Fruit fly (Drosophila melanogaster) whole organism, embryonic: ENCODE data around the gene CSN3.

Source experiments
- Antp ChIP-seq: fragments of 200-800 bp; sonication (Bioruptor generic); optimal IDR thresholded peaks from 3 replicates; lab custom pipeline; 2016; ENCODE audit warnings: missing biosample characterization, missing genetic modification characterization
- Atf6 ChIP-seq: fragments of 200-800 bp; sonication (Bioruptor generic); IDR thresholded peaks from 2 replicates; pipeline ENCODE4 v1.3.6; 2022; ENCODE audit warnings: missing biosample characterization, missing genetic modification characterization
- BEAF-32 ChIP-seq: fragments of 200-800 bp; sonication (Bioruptor generic); optimal IDR thresholded peaks from 3 replicates; lab custom pipeline; 2017; ENCODE audit warnings: missing biosample characterization, missing genetic modification characterization, mild to moderate bottlenecking, moderate library complexity, missing genetic modification reagents
- CG10209 ChIP-seq: fragments of 200-800 bp; sonication (Bioruptor generic); optimal IDR thresholded peaks from 3 replicates; lab custom pipeline; 2017; ENCODE audit warnings: missing biosample characterization, mild to moderate bottlenecking, missing genetic modification characterization, missing genetic modification reagents
- CG10274 ChIP-seq: fragments of 200-800 bp; sonication (Bioruptor generic); optimal IDR thresholded peaks from 3 replicates; lab custom pipeline; 2017; ENCODE audit warnings: missing biosample characterization, mild to moderate bottlenecking, missing genetic modification characterization
- CG10543 ChIP-seq: fragments of 200-800 bp; sonication (Bioruptor generic); optimal IDR thresholded peaks from 3 replicates; lab custom pipeline; 2017; ENCODE audit warnings: missing biosample characterization, mild to moderate bottlenecking, missing genetic modification characterization, moderate library complexity
- CG11456 ChIP-seq: fragments of 200-800 bp; sonication (Bioruptor generic); IDR thresholded peaks from 3 replicates; pipeline ENCODE4 v1.3.6; 2022; ENCODE audit warnings: missing biosample characterization, missing genetic modification characterization
- CG12659 ChIP-seq: fragments of 200-800 bp; sonication (Bioruptor generic); optimal IDR thresholded peaks from 3 replicates; lab custom pipeline; 2017; ENCODE audit warnings: mild to moderate bottlenecking, missing biosample characterization, missing genetic modification reagents, missing genetic modification characterization
- CG13287 ChIP-seq: fragments of 200-800 bp; sonication (Bioruptor generic); IDR thresholded peaks from 2 replicates; pipeline ENCODE4 v1.3.6; 2022; ENCODE audit warnings: missing biosample characterization, missing genetic modification characterization; ENCODE audit not compliant: partially characterized antibody
- CG14710 ChIP-seq: fragments of 200-800 bp; sonication (Bioruptor generic); optimal IDR thresholded peaks from 3 replicates; lab custom pipeline; 2019; ENCODE audit warnings: missing biosample characterization, mild to moderate bottlenecking, missing genetic modification characterization, moderate library complexity
- CG1647 ChIP-seq: fragments of 200-800 bp; sonication (Bioruptor generic); optimal IDR thresholded peaks from 3 replicates; lab custom pipeline; 2016; ENCODE audit warnings: missing biosample characterization, missing genetic modification characterization
- CG17186 ChIP-seq: fragments of 200-800 bp; sonication (Bioruptor generic); optimal IDR thresholded peaks from 3 replicates; lab custom pipeline; 2017; ENCODE audit warnings: missing biosample characterization, missing genetic modification reagents, missing genetic modification characterization
- CG17829 ChIP-seq: fragments of 200-800 bp; optimal IDR thresholded peaks from 2 replicates; lab custom pipeline; 2019; ENCODE audit warnings: missing biosample characterization, mild to moderate bottlenecking, missing genetic modification characterization, moderate library complexity
- CG1832 ChIP-seq: fragments of 200-800 bp; sonication (Bioruptor generic); optimal IDR thresholded peaks from 2 replicates; lab custom pipeline; 2017; ENCODE audit warnings: missing biosample characterization, mild to moderate bottlenecking, missing genetic modification characterization, inconsistent platforms
- CG2712 ChIP-seq: fragments of 200-800 bp; optimal IDR thresholded peaks from 3 replicates; lab custom pipeline; 2019; ENCODE audit warnings: missing biosample characterization, mild to moderate bottlenecking, missing genetic modification characterization, moderate library complexity
- CG30020 ChIP-seq: fragments of 200-800 bp; optimal IDR thresholded peaks from 2 replicates; lab custom pipeline; 2019; ENCODE audit warnings: missing biosample characterization, mild to moderate bottlenecking, missing genetic modification characterization, moderate library complexity
- CG3847 ChIP-seq: fragments of 200-800 bp; sonication (Bioruptor generic); IDR thresholded peaks from 2 replicates; pipeline ENCODE4 v1.3.6; 2022; ENCODE audit warnings: missing biosample characterization, missing genetic modification characterization
- CG3995 ChIP-seq: fragments of 200-800 bp; sonication (Bioruptor generic); optimal IDR thresholded peaks from 3 replicates; lab custom pipeline; 2016; ENCODE audit warnings: missing biosample characterization, missing genetic modification characterization
- CG4854 ChIP-seq: fragments of 200-800 bp; sonication (Bioruptor generic); optimal IDR thresholded peaks from 2 replicates; lab custom pipeline; 2016; ENCODE audit warnings: missing biosample characterization, missing genetic modification characterization, inconsistent platforms
- CG5180 ChIP-seq: fragments of 200-800 bp; sonication (Bioruptor generic); optimal IDR thresholded peaks from 3 replicates; lab custom pipeline; 2017; ENCODE audit warnings: missing biosample characterization, missing genetic modification characterization, mild to moderate bottlenecking, moderate library complexity, missing genetic modification reagents
- CG6272 ChIP-seq: fragments of 200-800 bp; sonication (Bioruptor generic); IDR thresholded peaks from 2 replicates; pipeline ENCODE4 v1.3.6; 2022; ENCODE audit warnings: missing biosample characterization, missing genetic modification characterization
- CG8944 ChIP-seq: fragments of 200-800 bp; sonication (Bioruptor generic); optimal IDR thresholded peaks from 3 replicates; lab custom pipeline; 2016; ENCODE audit warnings: missing biosample characterization, missing genetic modification characterization
- CG9727 ChIP-seq: fragments of 200-800 bp; sonication (Bioruptor generic); optimal IDR thresholded peaks from 3 replicates; lab custom pipeline; 2017; ENCODE audit warnings: missing biosample characterization, mild to moderate bottlenecking, missing genetic modification characterization
- D19B ChIP-seq: fragments of 200-800 bp; sonication (Bioruptor generic); optimal IDR thresholded peaks from 2 replicates; lab custom pipeline; 2017; ENCODE audit warnings: missing biosample characterization, mild to moderate bottlenecking, missing genetic modification characterization
- Dref ChIP-seq: fragments of 200-800 bp; sonication (Bioruptor generic); IDR thresholded peaks from 2 replicates; pipeline ENCODE4 v1.3.6; 2022; ENCODE audit warnings: missing biosample characterization, missing genetic modification characterization
- E2f2 ChIP-seq: fragments of 200-800 bp; sonication (Bioruptor generic); IDR thresholded peaks from 2 replicates; pipeline ENCODE4 v1.3.6; 2022; ENCODE audit warnings: missing biosample characterization, missing genetic modification characterization
- Ets65A ChIP-seq: fragments of 200-800 bp; sonication (Bioruptor generic); peaks from one replicate; lab custom pipeline; 2016; ENCODE audit warnings: missing biosample characterization, missing genetic modification characterization
- Med ChIP-seq: fragments of 200-800 bp; sonication (Bioruptor generic); peaks from one replicate; lab custom pipeline; 2016; ENCODE audit warnings: missing biosample characterization, missing genetic modification characterization, mild to moderate bottlenecking, inconsistent platforms, moderate library complexity
- Opbp ChIP-seq: fragments of 200-800 bp; sonication (Bioruptor generic); IDR thresholded peaks from 3 replicates; pipeline ENCODE4 v1.3.6; 2022; ENCODE audit warnings: missing biosample characterization, missing genetic modification characterization; ENCODE audit not compliant: partially characterized antibody
- Sin3A ChIP-seq: fragments of >200 bp; optimal IDR thresholded peaks from 2 replicates; lab custom pipeline; 2018
- TFAM ChIP-seq: fragments of 200-800 bp; sonication (Bioruptor generic); optimal IDR thresholded peaks from 2 replicates; lab custom pipeline; 2017; ENCODE audit warnings: missing biosample characterization, missing genetic modification characterization, inconsistent platforms
- Tbp ChIP-seq: fragments of >200 bp; optimal IDR thresholded peaks from 2 replicates; lab custom pipeline; 2018; ENCODE audit warnings: missing biosample characterization, missing genetic modification characterization
- Xrp1 ChIP-seq: fragments of 200-800 bp; sonication (Bioruptor generic); IDR thresholded peaks from 2 replicates; pipeline ENCODE4 v1.3.6; 2022; ENCODE audit warnings: missing biosample characterization, missing genetic modification characterization
- amos ChIP-seq: fragments of 200-800 bp; sonication (Bioruptor generic); IDR thresholded peaks from 2 replicates; pipeline ENCODE4 v1.3.6; 2022; ENCODE audit warnings: missing biosample characterization, missing genetic modification characterization; ENCODE audit not compliant: partially characterized antibody
- bbx ChIP-seq: fragments of 200-800 bp; sonication (Bioruptor generic); IDR thresholded peaks from 2 replicates; pipeline ENCODE4 v1.3.6; 2022; ENCODE audit warnings: missing biosample characterization, missing genetic modification characterization; ENCODE audit not compliant: partially characterized antibody
- chinmo ChIP-seq: fragments of 200-800 bp; sonication (Bioruptor generic); IDR thresholded peaks from 4 replicates; pipeline ENCODE4 v1.3.6; 2022; ENCODE audit warnings: missing biosample characterization, missing genetic modification characterization; ENCODE audit not compliant: partially characterized antibody
- crol ChIP-seq: fragments of 200-800 bp; sonication (Bioruptor generic); IDR thresholded peaks from 2 replicates; pipeline ENCODE4 v1.3.6; 2022; ENCODE audit warnings: missing biosample characterization, missing genetic modification characterization
- emc ChIP-seq: fragments of 200-800 bp; sonication (Bioruptor generic); optimal IDR thresholded peaks from 2 replicates; lab custom pipeline; 2016; ENCODE audit warnings: missing biosample characterization, missing genetic modification characterization
- hbn ChIP-seq: fragments of 200-800 bp; sonication (Bioruptor generic); IDR thresholded peaks from 2 replicates; pipeline ENCODE4 v1.3.6; 2022; ENCODE audit warnings: missing biosample characterization, missing genetic modification characterization; ENCODE audit not compliant: partially characterized antibody
- luna ChIP-seq: fragments of 200-800 bp; sonication (Bioruptor generic); optimal IDR thresholded peaks from 2 replicates; lab custom pipeline; 2016; ENCODE audit warnings: missing biosample characterization, missing genetic modification characterization
- mam ChIP-seq: fragments of 200-800 bp; sonication (Bioruptor generic); optimal IDR thresholded peaks from 3 replicates; lab custom pipeline; 2016; ENCODE audit warnings: missing biosample characterization, missing genetic modification characterization
- mld ChIP-seq: fragments of 200-800 bp; sonication (Bioruptor generic); IDR thresholded peaks from 3 replicates; pipeline ENCODE4 v1.3.6; 2022; ENCODE audit warnings: missing biosample characterization, missing genetic modification characterization; ENCODE audit not compliant: partially characterized antibody
- nmo ChIP-seq: fragments of 200-800 bp; sonication (Bioruptor generic); optimal IDR thresholded peaks from 2 replicates; lab custom pipeline; 2018; ENCODE audit warnings: missing biosample characterization, mild to moderate bottlenecking, missing genetic modification characterization, moderate library complexity
- pan ChIP-seq, 4 experiments: fragments of >200 bp in 3 of 4; fragments of 200-800 bp in 1 of 4; sonication (Bioruptor generic) in 1 of 4; optimal IDR thresholded peaks in 3 of 4; IDR thresholded peaks in 1 of 4; 2 replicates each; pipeline versions ENCODE4 v1.3.6 to Lab custom; 2017 to 2022; ENCODE audit warnings: missing biosample characterization in 2 of 4, missing genetic modification characterization in 2 of 4, mixed read lengths in 1 of 4
- pho ChIP-seq: fragments of 200-800 bp; sonication (Bioruptor generic); optimal IDR thresholded peaks from 2 replicates; lab custom pipeline; 2016; ENCODE audit warnings: missing biosample characterization, missing genetic modification characterization
- vnd ChIP-seq: fragments of 200-800 bp; sonication (Bioruptor generic); IDR thresholded peaks from 3 replicates; pipeline ENCODE4 v1.3.6; 2022; ENCODE audit warnings: missing biosample characterization, missing genetic modification characterization; ENCODE audit not compliant: partially characterized antibody
- zf30C ChIP-seq: fragments of 200-800 bp; sonication (Bioruptor generic); optimal IDR thresholded peaks from 3 replicates; lab custom pipeline; 2018; ENCODE audit warnings: missing biosample characterization, mild to moderate bottlenecking, missing genetic modification characterization

CSN3 gene

DNA sequence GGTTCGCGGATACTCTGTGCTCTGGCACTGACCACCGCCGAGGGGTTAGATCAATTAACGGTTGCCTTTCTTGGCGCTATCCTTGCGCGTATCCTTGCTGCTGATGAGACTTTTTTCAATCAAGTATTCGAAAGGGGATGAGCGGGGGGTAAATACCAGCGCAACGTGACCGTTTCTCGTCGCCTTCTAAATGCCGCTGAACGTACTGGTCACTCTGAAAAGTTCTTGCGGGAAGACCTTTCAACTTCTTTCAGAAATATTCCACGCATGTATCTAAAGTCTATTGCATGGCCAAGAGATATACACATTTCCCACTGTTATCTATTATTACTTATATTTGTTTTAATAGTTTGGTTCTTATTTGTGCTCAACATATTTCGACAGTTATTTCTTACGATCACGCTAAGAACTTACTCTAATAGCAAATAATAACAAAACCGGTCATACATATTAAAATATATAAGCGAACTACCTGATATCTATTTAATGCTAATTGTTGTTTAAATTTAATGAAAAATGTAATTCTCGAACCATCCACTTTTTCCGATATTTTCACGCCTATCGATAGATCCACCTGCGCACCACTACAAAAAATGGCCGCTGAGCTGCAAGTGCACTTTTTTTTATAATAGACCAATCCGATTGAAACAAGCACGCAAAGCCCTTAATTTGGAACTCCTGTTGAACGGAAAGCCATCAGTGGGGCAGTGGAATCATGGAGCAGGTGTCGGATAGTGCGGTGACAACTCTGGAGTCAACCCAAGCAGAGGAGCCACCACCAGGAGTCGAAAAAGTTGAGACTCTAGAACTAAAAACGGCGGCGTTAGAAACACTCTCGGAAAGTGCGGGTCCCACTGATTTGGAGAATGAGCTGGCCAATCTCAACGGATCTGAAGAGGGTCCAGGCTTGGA, 32.0 kb downstream of the CSN3 start, which contains the start of the genes CG3634 and HIPP1 (continued):
- TF ChIP-seq CG17186 (GFP tag; lab: Kevin White, UChicago) (peak; percentile 50), mam (GFP tag; lab: Kevin White, UChicago) (peak; percentile 9), pan (optimal IDR thresholded peaks at IDR 0.05; lab: Kevin White, UChicago) (no peak), pan (GFP tag; optimal IDR thresholded peaks at IDR 0.05 in 1 of 2, IDR thresholded peaks at IDR 0.05 in 1 of 2) (peak in 1 of 2 experiments; percentile 21), Tbp (GFP tag; lab: Kevin White, UChicago) (no peak), CG10543 (no peak), CG4854 (GFP tag; lab: Kevin White, UChicago) (no peak), CG13287 (GFP tag; lab: Robert Waterston, UW) (peak; percentile 75), emc (GFP tag; lab: Kevin White, UChicago) (no peak), Atf6 (GFP tag; lab: Robert Waterston, UW) (0 out of 2 replicates have a peak, but pooled peaks have one; percentile 34), CG6272 (GFP tag; lab: Robert Waterston, UW) (no peak), Opbp (0 out of 3 replicates have a peak, but pooled peaks have one; percentile 24), CG1647 (GFP tag; lab: Kevin White, UChicago) (no peak), CG11456 (GFP tag; lab: Robert Waterston, UW) (0 out of 3 replicates have a peak, but pooled peaks have one; percentile 14), D19B (no peak), zf30C (no peak), CG8944 (GFP tag; lab: Kevin White, UChicago) (no peak), E2f2 (GFP tag; lab: Robert Waterston, UW) (peak; percentile 50; the same call in 1 of the 2 replicates), CG3847 (peak; percentile 5; the same call in 1 of the 2 replicates), CG5180 (no peak), chinmo (GFP tag; lab: Robert Waterston, UW) (0 out of 4 replicates have a peak, but pooled peaks have one; percentile 74), mld (0 out of 3 replicates have a peak, but pooled peaks have one; percentile 7), CG14710 (tag; lab: Kevin White, UChicago) (peak; percentile 75), Dref (GFP tag; lab: Robert Waterston, UW) (peak; percentile 65), CG17829 (peak; percentile 31), hbn (GFP tag; lab: Robert Waterston, UW) (peak; percentile 59), BEAF-32 (GFP tag; lab: Kevin White, UChicago) (peak; percentile 84), Med (peak; percentile 67), CG12659 (GFP tag; lab: Kevin White, UChicago) (peak; percentile 57), crol (GFP tag; lab: Robert Waterston, UW) (peak; percentile 98), CG2712 (tag; lab: Kevin White, UChicago) (peak; percentile 50), amos (GFP tag; lab: Robert Waterston, UW) (peak; percentile 70), CG3995 (peak; percentile 27), nmo (GFP tag; lab: Kevin White, UChicago) (peak; percentile 62), CG10209 (no peak), pho (GFP tag; lab: Kevin White, UChicago) (no peak), Antp (no peak), Ets65A (GFP tag; lab: Kevin White, UChicago) (peak; percentile 85), Sin3A (lab: Kevin White, UChicago) (peak; percentile 69), CG9727 (GFP tag; lab: Kevin White, UChicago) (peak; percentile 17), luna (GFP tag; lab: Kevin White, UChicago) (no peak), Xrp1 (GFP tag; lab: Robert Waterston, UW) (peak; percentile 22; the same call in 1 of the 2 replicates), CG30020 (tag; lab: Kevin White, UChicago) (peak; percentile 78), CG10274 (no peak), vnd (peak; percentile 68; the same call in 2 of the 3 replicates), CG1832 (GFP tag; lab: Kevin White, UChicago) (no peak), bbx (peak; percentile 44), TFAM (GFP tag; lab: Kevin White, UChicago) (no peak)
